Fruit fly (Drosophila melanogaster) whole organism, wandering third instar larva: ENCODE data around the gene TBC1d7.

Source experiments
- Abd-B ChIP-seq: fragments of >200 bp; optimal IDR thresholded peaks from 2 replicates; lab custom pipeline; 2017; ENCODE audit warnings: missing biosample characterization, missing genetic modification characterization
- CG32264 ChIP-seq: fragments of 200-800 bp; sonication (Bioruptor generic); optimal IDR thresholded peaks from 2 replicates; lab custom pipeline; 2016; ENCODE audit warnings: missing biosample characterization, missing genetic modification characterization
- CG9705 ChIP-seq: fragments of 200-800 bp; sonication (Bioruptor generic); optimal IDR thresholded peaks from 2 replicates; lab custom pipeline; 2018; ENCODE audit warnings: missing biosample characterization, mild to moderate bottlenecking, missing genetic modification characterization
- Dfd ChIP-seq: fragments of >200 bp; optimal IDR thresholded peaks from 2 replicates; lab custom pipeline; 2017; ENCODE audit warnings: missing biosample characterization, missing genetic modification characterization
- Dif ChIP-seq: fragments of 200-275, 200-300 bp; sonication (Bioruptor generic); optimal IDR thresholded peaks from 2 replicates; lab custom pipeline; 2018; ENCODE audit warnings: missing biosample characterization, missing genetic modification characterization; ENCODE audit not compliant: partially characterized antibody
- HLH106 ChIP-seq: fragments of 200-800 bp; optimal IDR thresholded peaks from 3 replicates; lab custom pipeline; 2019; ENCODE audit warnings: missing biosample characterization, mild to moderate bottlenecking, missing genetic modification characterization, moderate library complexity
- Hnf4 ChIP-seq: fragments of 200-800 bp; sonication (Bioruptor generic); optimal IDR thresholded peaks from 2 replicates; lab custom pipeline; 2016; ENCODE audit warnings: missing biosample characterization, mild to moderate bottlenecking, missing genetic modification characterization
- Hr78 ChIP-seq: fragments of >200 bp; optimal IDR thresholded peaks from 2 replicates; lab custom pipeline; 2017; ENCODE audit warnings: missing biosample characterization, missing genetic modification characterization
- Hr83 ChIP-seq: fragments of 200-300 bp; sonication (Bioruptor generic); optimal IDR thresholded peaks from 2 replicates; lab custom pipeline; 2016; ENCODE audit warnings: missing biosample characterization, mild to moderate bottlenecking, missing genetic modification characterization, moderate library complexity; ENCODE audit not compliant: poor library complexity, severe bottlenecking
- Jra ChIP-seq: sonication (Bioruptor generic); optimal IDR thresholded peaks from 2 replicates; lab custom pipeline; 2016; ENCODE audit warnings: missing biosample characterization, missing genetic modification characterization
- Mio ChIP-seq: sonication (Bioruptor generic); optimal IDR thresholded peaks from 2 replicates; lab custom pipeline; 2016; ENCODE audit warnings: missing biosample characterization, missing genetic modification characterization
- Myc ChIP-seq: fragments of >200 bp; optimal IDR thresholded peaks from 2 replicates; lab custom pipeline; 2017
- N ChIP-seq: fragments of >200 bp; optimal IDR thresholded peaks from 2 replicates; lab custom pipeline; 2018; ENCODE audit warnings: missing biosample characterization, missing external identifiers, missing genetic modification characterization
- OdsH ChIP-seq: fragments of 200-800 bp; sonication (Bioruptor generic); optimal IDR thresholded peaks from 2 replicates; lab custom pipeline; 2016; ENCODE audit warnings: missing biosample characterization, mild to moderate bottlenecking, missing genetic modification characterization
- Rel ChIP-seq, 2 experiments: fragments of 200-800 bp; sonication (Bioruptor generic) in 1 of 2; optimal IDR thresholded peaks; 2 replicates in 1 of 2; 3 replicates in 1 of 2; lab custom pipeline; 2016 to 2019; ENCODE audit warnings: mild to moderate bottlenecking in 2 of 2, missing biosample characterization in 2 of 2, missing genetic modification characterization in 2 of 2, moderate library complexity in 1 of 2
- Sp1 ChIP-seq: fragments of 200-800 bp; sonication (Bioruptor generic); optimal IDR thresholded peaks from 3 replicates; lab custom pipeline; 2019; ENCODE audit warnings: missing biosample characterization, mild to moderate bottlenecking, missing genetic modification characterization, moderate library complexity
- Vsx2 ChIP-seq: fragments of 200-300, 225-300 bp; sonication (Bioruptor generic); optimal IDR thresholded peaks from 2 replicates; lab custom pipeline; 2018; ENCODE audit warnings: missing biosample characterization, missing genetic modification characterization; ENCODE audit not compliant: partially characterized antibody
- br ChIP-seq: fragments of 200-800 bp; sonication (Bioruptor generic); optimal IDR thresholded peaks from 2 replicates; lab custom pipeline; 2016; ENCODE audit warnings: missing biosample characterization, missing genetic modification characterization
- dl ChIP-seq, 2 experiments: fragments of 175-275, 200-275 bp in 1 of 2; fragments of 200-275 bp in 1 of 2; sonication (Bioruptor generic); optimal IDR thresholded peaks; lab custom pipeline; 2018; ENCODE audit warnings: mild to moderate bottlenecking in 2 of 2, missing biosample characterization in 2 of 2, missing genetic modification characterization in 2 of 2, moderate library complexity in 2 of 2; ENCODE audit not compliant: partially characterized antibody in 2 of 2, insufficient read depth in 1 of 2
- dmrt93B ChIP-seq: fragments of 200-800 bp; sonication (Bioruptor generic); optimal IDR thresholded peaks from 2 replicates; lab custom pipeline; 2018; ENCODE audit warnings: missing biosample characterization, mild to moderate bottlenecking, missing genetic modification characterization
- dsf ChIP-seq: sonication (Bioruptor generic); optimal IDR thresholded peaks from 2 replicates; lab custom pipeline; 2016; ENCODE audit warnings: missing biosample characterization, missing genetic modification characterization, borderline replicate concordance
- ey ChIP-seq: fragments of 200-800 bp; sonication (Bioruptor generic); optimal IDR thresholded peaks from 2 replicates; lab custom pipeline; 2016; ENCODE audit warnings: missing biosample characterization, missing genetic modification characterization
- foxo ChIP-seq, 2 experiments: fragments of 200-800 bp; sonication (Bioruptor generic); optimal IDR thresholded peaks; 2 replicates in 1 of 2; 3 replicates in 1 of 2; lab custom pipeline; 2016 to 2017; ENCODE audit warnings: missing biosample characterization in 2 of 2, missing genetic modification characterization in 2 of 2
- fru ChIP-seq: fragments of 200-800 bp; sonication (Bioruptor generic); optimal IDR thresholded peaks from 3 replicates; lab custom pipeline; 2016; ENCODE audit warnings: missing biosample characterization, mild to moderate bottlenecking, missing genetic modification characterization
- h ChIP-seq: fragments of 200-800 bp; sonication (Bioruptor generic); optimal IDR thresholded peaks from 3 replicates; lab custom pipeline; 2016; ENCODE audit warnings: missing biosample characterization, mild to moderate bottlenecking, missing genetic modification characterization
- lola ChIP-seq: fragments of >200 bp; optimal IDR thresholded peaks from 2 replicates; lab custom pipeline; 2017; ENCODE audit warnings: missing biosample characterization, missing genetic modification characterization
- psq ChIP-seq: fragments of 200-800 bp; sonication (Bioruptor generic); optimal IDR thresholded peaks from 3 replicates; lab custom pipeline; 2017; ENCODE audit warnings: missing biosample characterization, mild to moderate bottlenecking, missing genetic modification characterization, moderate library complexity
- rgr ChIP-seq: fragments of 200-800 bp; sonication (Bioruptor generic); optimal IDR thresholded peaks from 3 replicates; lab custom pipeline; 2016; ENCODE audit warnings: missing biosample characterization, mild to moderate bottlenecking, missing genetic modification characterization
- sage ChIP-seq: fragments of 200-800 bp; sonication (Bioruptor generic); optimal IDR thresholded peaks from 2 replicates; lab custom pipeline; 2016; ENCODE audit warnings: missing biosample characterization, mild to moderate bottlenecking, missing genetic modification characterization
- sv ChIP-seq: fragments of 200-800 bp; sonication (Bioruptor generic); optimal IDR thresholded peaks from 3 replicates; lab custom pipeline; 2016; ENCODE audit warnings: missing biosample characterization, missing genetic modification characterization
- tai ChIP-seq: sonication (Bioruptor generic); optimal IDR thresholded peaks from 2 replicates; lab custom pipeline; 2016; ENCODE audit warnings: missing biosample characterization, missing genetic modification characterization
- usp ChIP-seq: fragments of >200 bp; optimal IDR thresholded peaks from 2 replicates; lab custom pipeline; 2017; ENCODE audit warnings: missing biosample characterization, missing genetic modification characterization
- woc ChIP-seq: sonication (Bioruptor generic); optimal IDR thresholded peaks from 2 replicates; lab custom pipeline; 2016; ENCODE audit warnings: missing biosample characterization, mild to moderate bottlenecking, missing genetic modification characterization

Gene TBC1d7

dm6 chr3R:24113070-24113385, 48.5 kb upstream of the TBC1d7 start, which contains the start of gene Root:
Gene Root, plus strand, starts transcription at chr3R:24113286.
- no peak for TF ChIP-seq rgr (GFP tag; lab: Kevin White, UChicago)
- TF ChIP-seq Mio (GFP tag; lab: Kevin White, UChicago), result no peak
- TF ChIP-seq HLH106, result no peak
- TF ChIP-seq Abd-B (GFP tag; lab: Kevin White, UChicago), result no peak
- TF ChIP-seq dmrt93B (GFP tag; lab: Kevin White, UChicago), result no peak
- TF ChIP-seq dsf (GFP tag; lab: Kevin White, UChicago), result no peak
- TF ChIP-seq Vsx2 (GFP tag; lab: Kevin White, UChicago), result no peak
- no peak for TF ChIP-seq Hnf4 (GFP tag; lab: Kevin White, UChicago)
- TF ChIP-seq Jra (GFP tag; lab: Kevin White, UChicago), result no peak
- no peak for TF ChIP-seq usp (GFP tag; lab: Kevin White, UChicago)
- TF ChIP-seq Hr78, result no peak

- TF ChIP-seq N (GFP tag; lab: Kevin White, UChicago) (no peak), woc (no peak), Hr78 (no peak), sv (GFP tag; lab: Kevin White, UChicago) (no peak), psq (GFP tag; lab: Kevin White, UChicago) (no peak), fru (GFP tag; lab: Kevin White, UChicago) (no peak), CG32264 (no peak), h (GFP tag; lab: Kevin White, UChicago) (no peak), Dif (GFP tag; lab: Kevin White, UChicago) (no peak), Abd-B (GFP tag; lab: Kevin White, UChicago) (no peak), lola (no peak), dsf (GFP tag; lab: Kevin White, UChicago) (no peak), Myc (lab: Kevin White, UChicago) (no peak), usp (GFP tag; lab: Kevin White, UChicago) (no peak), OdsH (GFP tag; lab: Kevin White, UChicago) (no peak), Mio (GFP tag; lab: Kevin White, UChicago) (no peak), Dfd (GFP tag; lab: Kevin White, UChicago) (no peak), CG9705 (GFP tag; lab: Kevin White, UChicago) (no peak)
These were observed 45.3 kb upstream of the TBC1d7 start, which contains the start of gene CG13607 for dm6 chr3R:24116180-24116579. Gene CG13607, minus strand, starts transcription at chr3R:24116322.

dm6 chr3R:24116972-24117371, 44.6 kb upstream of the TBC1d7 start:
- TF ChIP-seq dmrt93B (GFP tag; lab: Kevin White, UChicago) (no peak), Hnf4 (GFP tag; lab: Kevin White, UChicago) (peak; percentile 10), Rel (GFP tag; optimal IDR thresholded peaks at IDR 0.05; lab: Kevin White, UChicago) (no peak), Rel (tag; optimal IDR thresholded peaks at IDR 0.05; lab: Kevin White, UChicago) (peak; percentile 14)
- TF ChIP-seq, all 38 proteins: peak for 2

dm6 chr3R:24121669-24122068, 39.9 kb upstream of the TBC1d7 start:
- TF ChIP-seq Sp1 (no peak), Myc (lab: Kevin White, UChicago) (no peak), rgr (GFP tag; lab: Kevin White, UChicago) (no peak), Rel (GFP tag; optimal IDR thresholded peaks at IDR 0.05; lab: Kevin White, UChicago) (no peak), Rel (tag; optimal IDR thresholded peaks at IDR 0.05; lab: Kevin White, UChicago) (peak; percentile 88), Hr78 (no peak), foxo (GFP tag; optimal IDR thresholded peaks at IDR 0.05; lab: Kevin White, UChicago) (no peak), dl (GFP tag; optimal IDR thresholded peaks at IDR 0.05; lab: Kevin White, UChicago; ENCODE audit: insufficient read depth in 1 of 2, partially characterized antibody in 2 of 2) (no peak)
- TF ChIP-seq, all 38 proteins: peak for 1

dm6 chr3R:24122369-24122768, 39.2 kb upstream of the TBC1d7 start:
- TF ChIP-seq Mio (GFP tag; lab: Kevin White, UChicago) (no peak), OdsH (GFP tag; lab: Kevin White, UChicago) (no peak), ey (GFP tag; lab: Kevin White, UChicago) (no peak), br (no peak), sage (no peak), Hr78 (no peak), lola (no peak), foxo (GFP tag; optimal IDR thresholded peaks at IDR 0.05; lab: Kevin White, UChicago) (no peak), tai (GFP tag; lab: Kevin White, UChicago) (no peak), h (GFP tag; lab: Kevin White, UChicago) (no peak), rgr (GFP tag; lab: Kevin White, UChicago) (no peak), Rel (GFP tag; optimal IDR thresholded peaks at IDR 0.05; lab: Kevin White, UChicago) (no peak), Rel (tag; optimal IDR thresholded peaks at IDR 0.05; lab: Kevin White, UChicago) (no peak), dsf (GFP tag; lab: Kevin White, UChicago) (no peak), Jra (GFP tag; lab: Kevin White, UChicago) (no peak), Dif (GFP tag; lab: Kevin White, UChicago) (no peak), usp (GFP tag; lab: Kevin White, UChicago) (no peak), Hr83 (GFP tag; lab: Kevin White, UChicago) (no peak)
